Fruit fly (Drosophila melanogaster): ENCODE data around the gene ValRS-m.

The ValRS-m gene

dm6 chr3L:8986582-8986981 is 22.0 kb upstream of the ValRS-m start, which contains the start of gene CG5068:
CG5068 (plus strand) TSS chr3L:8986710.
- TF ChIP-seq ttk (optimal IDR thresholded peaks at IDR 0.05) (no peak), psq (optimal IDR thresholded peaks at IDR 0.05) (no peak)

dm6 chr3L:8985848-8986320 is 21.3 kb upstream of the ValRS-m start, which contains the start of gene Galk:
Galk (minus strand) TSS chr3L:8986091.
- TF ChIP-seq psq (optimal IDR thresholded peaks at IDR 0.05), result no peak
- TF ChIP-seq Sin3A (optimal IDR thresholded peaks at IDR 0.05), result no peak
- no peak for TF ChIP-seq Myc (optimal IDR thresholded peaks at IDR 0.05)
- no peak for TF ChIP-seq ttk (optimal IDR thresholded peaks at IDR 0.05)
- no peak for TF ChIP-seq insv (optimal IDR thresholded peaks at IDR 0.05)
- no peak for TF ChIP-seq h (optimal IDR thresholded peaks at IDR 0.05)

DNA sequence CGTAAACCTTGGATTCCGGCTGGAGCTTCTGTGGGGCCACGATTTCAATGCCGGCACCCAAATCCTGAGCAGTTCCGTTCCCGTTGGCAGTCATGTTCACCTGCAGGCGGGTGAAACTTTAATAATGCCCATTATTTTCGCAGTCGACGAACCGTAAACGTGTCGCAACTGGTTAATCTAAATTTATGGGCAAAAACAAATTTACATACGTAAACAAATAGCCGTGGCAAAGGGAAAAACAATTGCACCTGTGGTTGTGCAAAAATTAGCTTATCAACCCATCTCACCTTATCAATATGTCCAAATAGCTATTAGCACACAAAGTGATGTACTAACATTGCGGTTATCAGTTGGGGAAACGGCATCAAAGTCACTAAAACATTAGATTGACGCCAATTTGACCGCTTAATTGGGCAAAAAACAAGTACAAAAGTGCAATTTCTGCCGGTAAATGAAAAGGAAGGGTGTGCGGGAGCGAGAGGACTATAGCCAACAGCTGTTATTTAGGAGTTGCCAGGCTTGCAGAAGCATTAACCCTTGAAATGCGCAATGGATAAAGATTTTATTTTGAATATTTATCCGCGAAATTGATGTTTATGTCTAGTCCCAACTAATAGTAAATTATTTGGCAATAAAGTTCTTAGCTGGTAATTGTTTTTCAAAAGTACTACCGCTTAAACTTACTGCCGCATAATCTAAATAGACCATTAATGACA is 20.7 kb upstream of the ValRS-m start:
- TF ChIP-seq psq (optimal IDR thresholded peaks at IDR 0.05) (no peak), insv (optimal IDR thresholded peaks at IDR 0.05) (no peak), h (optimal IDR thresholded peaks at IDR 0.05) (no peak), Myc (optimal IDR thresholded peaks at IDR 0.05) (no peak), Sin3A (optimal IDR thresholded peaks at IDR 0.05) (no peak), ttk (optimal IDR thresholded peaks at IDR 0.05) (no peak)

DNA sequence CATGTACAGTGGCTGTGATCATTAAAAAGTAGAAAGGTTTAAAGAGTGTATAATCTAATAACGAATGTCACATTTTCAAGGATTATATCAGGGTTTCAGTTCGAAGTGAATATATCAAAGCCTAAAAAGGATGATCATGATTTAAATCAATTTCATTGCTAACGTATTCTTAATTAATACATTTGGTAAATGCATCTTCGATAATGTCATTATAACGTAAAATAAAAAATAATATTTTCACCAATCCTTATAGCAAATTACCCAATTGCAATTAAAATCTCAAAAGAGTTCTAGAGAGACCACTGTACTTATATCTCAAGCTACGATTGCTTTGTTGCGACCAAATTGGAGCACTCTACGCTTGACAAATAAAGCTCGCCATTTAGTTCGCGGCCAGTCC is 17.5 kb upstream of the ValRS-m start:
- TF ChIP-seq h (optimal IDR thresholded peaks at IDR 0.05), result no peak
- TF ChIP-seq psq (optimal IDR thresholded peaks at IDR 0.05), result no peak
- no peak for TF ChIP-seq Sin3A (optimal IDR thresholded peaks at IDR 0.05)
- no peak for TF ChIP-seq Myc (optimal IDR thresholded peaks at IDR 0.05)
- no peak for TF ChIP-seq insv (optimal IDR thresholded peaks at IDR 0.05)
- no peak for TF ChIP-seq ttk (optimal IDR thresholded peaks at IDR 0.05)

DNA sequence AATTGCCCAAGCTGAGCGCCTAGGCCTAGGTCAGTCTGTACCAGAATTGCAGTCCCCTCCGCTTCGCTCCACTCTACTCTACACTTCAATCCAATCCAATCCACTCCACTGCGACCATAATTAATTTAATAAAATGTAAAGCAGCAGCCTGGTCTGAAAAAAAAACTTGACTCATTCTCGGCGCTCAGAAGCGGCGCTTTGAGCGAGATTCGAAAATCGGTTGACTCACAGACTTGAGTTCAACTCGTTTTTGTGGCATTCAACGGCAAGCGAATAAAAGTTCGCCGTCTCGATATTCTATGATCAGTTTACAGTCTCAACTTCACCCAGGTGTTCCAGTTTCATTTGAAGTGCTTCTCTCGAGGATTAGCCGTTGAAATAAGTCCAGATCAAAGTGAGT is 16.9 kb upstream of the ValRS-m start, which contains the start of gene CG13314:
CG13314 (plus strand) TSS at position 301 of the 400 bp plus-strand sequence.
- TF ChIP-seq Sin3A (optimal IDR thresholded peaks at IDR 0.05) (no peak), Myc (optimal IDR thresholded peaks at IDR 0.05) (no peak), h (optimal IDR thresholded peaks at IDR 0.05) (no peak), psq (optimal IDR thresholded peaks at IDR 0.05) (no peak), insv (optimal IDR thresholded peaks at IDR 0.05) (no peak), ttk (optimal IDR thresholded peaks at IDR 0.05) (no peak)

dm6 chr3L:8979780-8980179 is 15.2 kb upstream of the ValRS-m start, which contains the start of gene CG5644:
CG5644 (minus strand) TSS chr3L:8979880.
- TF ChIP-seq Sin3A (optimal IDR thresholded peaks at IDR 0.05) (no peak), Myc (optimal IDR thresholded peaks at IDR 0.05) (no peak), h (optimal IDR thresholded peaks at IDR 0.05) (no peak), psq (optimal IDR thresholded peaks at IDR 0.05) (no peak), insv (optimal IDR thresholded peaks at IDR 0.05) (no peak), ttk (optimal IDR thresholded peaks at IDR 0.05) (no peak)

- TF ChIP-seq Myc (optimal IDR thresholded peaks at IDR 0.05) (no peak), psq (optimal IDR thresholded peaks at IDR 0.05) (no peak)
Measured at dm6 chr3L:8978678-8979413, 14.3 kb upstream of the ValRS-m start.

DNA sequence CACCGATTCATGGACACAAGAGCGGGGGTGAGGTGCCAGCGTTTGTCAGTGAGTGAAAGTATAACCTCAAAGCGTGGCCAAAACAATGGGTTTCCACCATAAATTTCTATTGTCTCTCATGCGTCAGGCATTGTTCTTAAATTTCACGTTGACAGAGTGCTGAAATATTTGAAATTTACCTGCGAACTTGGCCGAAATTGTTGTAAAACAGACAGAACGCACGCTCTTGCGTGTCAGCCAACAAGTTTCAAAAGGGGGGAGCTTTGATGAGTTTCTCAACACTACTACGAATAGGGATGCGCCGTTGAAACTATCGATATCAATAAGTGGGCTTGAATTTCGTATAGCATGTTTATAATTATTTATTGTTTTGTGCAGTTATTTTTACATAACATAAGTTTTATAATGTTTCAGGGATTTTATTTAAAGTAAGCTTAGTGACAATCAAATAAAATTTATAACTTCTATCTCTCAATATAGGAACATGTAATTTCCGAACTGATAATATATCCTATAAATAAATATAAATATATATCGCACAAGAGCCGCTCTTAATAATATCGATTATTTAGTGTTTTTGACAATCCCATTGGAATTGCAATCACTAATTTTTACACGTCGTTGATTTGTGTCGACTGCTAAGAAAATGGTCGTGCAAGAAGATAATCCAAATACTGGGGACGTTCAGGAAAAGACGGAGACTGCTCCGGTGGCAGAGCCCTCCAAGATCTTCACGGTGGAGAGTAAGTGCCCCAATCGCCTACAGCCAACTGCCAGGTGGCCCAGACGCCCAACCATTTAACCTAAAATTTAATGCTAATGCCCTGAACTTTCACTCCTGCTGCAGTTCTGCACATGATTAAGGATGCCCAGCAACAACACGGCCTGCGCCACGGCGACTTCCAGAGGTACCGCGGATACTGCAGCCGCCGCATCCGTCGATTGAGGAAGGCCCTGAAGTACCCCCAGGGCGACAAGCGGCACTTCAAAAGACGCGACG is 10.2 kb upstream of the ValRS-m start, which contains the start of the genes pix and Srp68:
pix (minus strand) TSS at position 288 of the 1,000 bp plus-strand sequence.
Srp68 (plus strand) TSS at position 569 of the 1,000 bp plus-strand sequence.
- TF ChIP-seq ttk (optimal IDR thresholded peaks at IDR 0.05) (no peak), Myc (optimal IDR thresholded peaks at IDR 0.05) (no peak), Sin3A (optimal IDR thresholded peaks at IDR 0.05) (no peak), insv (optimal IDR thresholded peaks at IDR 0.05) (no peak), h (optimal IDR thresholded peaks at IDR 0.05) (no peak), psq (optimal IDR thresholded peaks at IDR 0.05) (no peak)

- TF ChIP-seq insv (optimal IDR thresholded peaks at IDR 0.05), result no peak
Measured at dm6 chr3L:8968437-8968836, 3.9 kb upstream of the ValRS-m start, which contains the start of gene CG5026. CG5026 (plus strand) TSS chr3L:8968528.

DNA sequence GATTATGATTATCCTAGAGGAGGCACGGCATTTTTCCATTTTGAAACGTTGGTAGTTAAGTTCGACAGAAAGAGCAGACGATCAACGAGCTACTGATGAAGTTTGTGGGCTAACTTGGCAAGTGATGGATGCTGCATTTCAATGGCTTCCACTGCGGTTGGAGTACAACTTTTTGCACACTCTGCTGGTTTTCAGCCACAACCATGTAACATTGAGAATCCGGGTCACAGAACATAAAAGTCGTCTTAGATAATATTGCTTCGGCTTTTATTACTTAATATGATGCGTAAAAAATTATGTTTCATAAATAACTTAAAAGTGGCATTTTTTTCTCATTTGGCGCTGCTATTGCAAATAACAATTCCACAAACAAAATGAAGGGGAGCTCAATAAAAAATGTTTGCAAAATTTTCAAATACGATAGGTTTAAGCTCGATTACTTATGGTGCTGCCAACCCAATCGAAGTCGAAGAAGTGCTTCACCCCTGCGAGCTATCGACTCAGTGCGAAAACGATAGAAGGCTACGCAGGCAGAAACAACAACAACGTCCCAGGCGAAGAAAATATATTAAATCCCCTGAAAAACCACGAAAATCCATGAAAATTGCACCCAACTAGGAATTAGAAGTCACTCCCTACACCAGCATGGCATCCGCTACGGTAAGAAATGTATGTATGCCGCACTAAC is 1.9 kb upstream of the ValRS-m start, which contains the start of the genes CG5653 and CG5021:
CG5653 (minus strand) TSS at position 51 of the 688 bp plus-strand sequence.
CG5021 (plus strand) TSS at position 506 of the 688 bp plus-strand sequence.
- TF ChIP-seq ttk (optimal IDR thresholded peaks at IDR 0.05) (no peak), insv (optimal IDR thresholded peaks at IDR 0.05) (no peak), Myc (optimal IDR thresholded peaks at IDR 0.05) (no peak), psq (optimal IDR thresholded peaks at IDR 0.05) (no peak), h (optimal IDR thresholded peaks at IDR 0.05) (no peak)

DNA sequence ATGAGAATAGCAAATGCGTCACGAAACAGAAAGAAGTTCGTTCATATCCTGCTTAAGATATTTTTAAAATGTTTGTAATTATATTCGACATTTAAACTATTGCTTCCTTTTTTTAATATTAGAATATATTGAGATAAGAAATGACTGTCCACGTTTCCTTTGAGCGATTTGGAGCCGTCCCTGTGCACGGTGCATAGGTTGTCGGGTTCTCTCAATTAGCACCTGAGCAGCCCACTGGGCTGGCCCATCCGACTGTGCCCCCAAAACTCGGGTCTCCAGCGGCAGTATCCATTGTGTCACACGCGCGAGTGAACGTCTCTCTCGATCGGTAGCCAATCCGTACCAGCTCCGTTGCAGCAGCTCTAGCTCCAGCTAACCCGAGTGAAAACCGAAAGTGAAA is 6.0 kb downstream of the ValRS-m start, which contains the start of gene CG13313:
CG13313 (plus strand) TSS at position 301 of the 400 bp plus-strand sequence.
- TF ChIP-seq insv (optimal IDR thresholded peaks at IDR 0.05) (no peak), Myc (optimal IDR thresholded peaks at IDR 0.05) (no peak), psq (optimal IDR thresholded peaks at IDR 0.05) (no peak), ttk (optimal IDR thresholded peaks at IDR 0.05) (no peak), h (optimal IDR thresholded peaks at IDR 0.05) (no peak), Sin3A (optimal IDR thresholded peaks at IDR 0.05) (no peak)

All from Kc167 (cell line).